Fruit fly (Drosophila melanogaster): ENCODE data around the gene CG33310.
A peak's percentile ranks its signal among the peaks of the same experiment; 100 is the strongest.

Gene CG33310

dm6 chr2L:15060580-15061005 is 33.9 kb downstream of the CG33310 start, which contains the start of gene TfIIS (continued):
- TF ChIP-seq ATbp (GFP tag; optimal IDR thresholded peaks at IDR 0.05) (no peak), danr (GFP tag; IDR thresholded peaks at IDR 0.05) (no peak), CG11247 (GFP tag; IDR thresholded peaks at IDR 0.05) (no peak), Dbx (GFP tag; IDR thresholded peaks at IDR 0.05) (0 out of 3 replicates have a peak, but pooled peaks have one; percentile 12), dm (GFP tag; optimal IDR thresholded peaks at IDR 0.05) (peak; percentile 74), lmd (GFP tag; IDR thresholded peaks at IDR 0.05) (peak; percentile 7; the same call in 1 of the 2 replicates), Myb (GFP tag; optimal IDR thresholded peaks at IDR 0.05) (peak; percentile 87), MESR4 (GFP tag; optimal IDR thresholded peaks at IDR 0.05) (peak; percentile 87), sd (tag; optimal IDR thresholded peaks at IDR 0.05) (peak; percentile 31), CG3995 (GFP tag; optimal IDR thresholded peaks at IDR 0.05) (no peak), CG14710 (tag; optimal IDR thresholded peaks at IDR 0.05) (peak; percentile 57), CG1529 (GFP tag; optimal IDR thresholded peaks at IDR 0.05) (no peak), CG16813 (GFP tag; IDR thresholded peaks at IDR 0.05; ENCODE audit: partially characterized antibody) (peak; percentile 51; the same call in 2 of the 3 replicates), dati (GFP tag; IDR thresholded peaks at IDR 0.05) (no peak), tll (GFP tag; optimal IDR thresholded peaks at IDR 0.05) (peak in 1 of 2 experiments; percentile 94), lov (optimal IDR thresholded peaks at IDR 0.05) (no peak), lov (GFP tag; IDR thresholded peaks at IDR 0.05) (no peak), Med (GFP tag) (peak; percentile 85), Ets97D (GFP tag; optimal IDR thresholded peaks at IDR 0.05) (peak; percentile 90), CG7786 (GFP tag; optimal IDR thresholded peaks at IDR 0.05) (peak; percentile 18), ftz-f1 (GFP tag; optimal IDR thresholded peaks at IDR 0.05) (peak; percentile 48), CG17912 (GFP tag; optimal IDR thresholded peaks at IDR 0.05) (peak; percentile 11), CG16815 (GFP tag; optimal IDR thresholded peaks at IDR 0.05) (no peak), CG13894 (tag; optimal IDR thresholded peaks at IDR 0.05) (peak; percentile 45), Pdp1 (GFP tag; optimal IDR thresholded peaks at IDR 0.05) (peak in 1 of 2 experiments; percentile 49), CG3847 (GFP tag; IDR thresholded peaks at IDR 0.05) (peak; percentile 72), CG42726 (GFP tag; IDR thresholded peaks at IDR 0.05; ENCODE audit: partially characterized antibody) (0 out of 2 replicates have a peak, but pooled peaks have one; percentile 63), CG2712 (tag; optimal IDR thresholded peaks at IDR 0.05) (peak; percentile 21), lilli (GFP tag; optimal IDR thresholded peaks at IDR 0.05) (no peak), trem (tag; optimal IDR thresholded peaks at IDR 0.05) (peak; percentile 75), gro (GFP tag; optimal IDR thresholded peaks at IDR 0.05) (peak; percentile 32), gem (tag; optimal IDR thresholded peaks at IDR 0.05) (peak; percentile 13), CG12391 (tag; optimal IDR thresholded peaks at IDR 0.05) (peak; percentile 28), CG12744 (GFP tag; optimal IDR thresholded peaks at IDR 0.05) (peak; percentile 8), CG6765 (GFP tag; optimal IDR thresholded peaks at IDR 0.05) (no peak), hkb (optimal IDR thresholded peaks at IDR 0.05) (peak; percentile 72), hkb (GFP tag; IDR thresholded peaks at IDR 0.05) (no peak), CG4617 (GFP tag; optimal IDR thresholded peaks at IDR 0.05; ENCODE audit: borderline replicate concordance) (peak; percentile 70), CG11504 (tag; optimal IDR thresholded peaks at IDR 0.05) (peak; percentile 49), jing (GFP tag; optimal IDR thresholded peaks at IDR 0.05) (no peak), E2f2 (GFP tag; IDR thresholded peaks at IDR 0.05) (peak; percentile 83), CG9932 (GFP tag; IDR thresholded peaks at IDR 0.05) (peak; percentile 50), CG3163 (GFP tag; optimal IDR thresholded peaks at IDR 0.05) (peak; percentile 24), Sry-δ (GFP tag; optimal IDR thresholded peaks at IDR 0.05) (peak; percentile 67), CG32767 (GFP tag; IDR thresholded peaks at IDR 0.05) (peak; percentile 66; the same call in 1 of the 2 replicates), Usf (GFP tag; optimal IDR thresholded peaks at IDR 0.05) (no peak), Mad (GFP tag; optimal IDR thresholded peaks at IDR 0.05) (peak; percentile 26), CG15269 (tag; optimal IDR thresholded peaks at IDR 0.05) (no peak), rib (GFP tag; IDR thresholded peaks at IDR 0.05) (0 out of 2 replicates have a peak, but pooled peaks have one; percentile 5), Elba2 (GFP tag; optimal IDR thresholded peaks at IDR 0.05) (peak; percentile 92), pum (GFP tag; optimal IDR thresholded peaks at IDR 0.05) (no peak)
